Worm (Caenorhabditis elegans) whole organism, L4 larva: ENCODE results near the gene F11A5.15.

Source experiments
- dmd-9 ChIP-seq: fragments of 200-800 bp; sonication (Bioruptor generic); IDR thresholded peaks from 2 replicates; pipeline ENCODE4 v1.3.6; 2022; ENCODE audit warnings: missing genetic modification reagents, missing genetic modification characterization, missing compliant biosample characterization
- mdl-1 ChIP-seq, 2 experiments: fragments of 150-350 bp in 1 of 2; sonication (generic microtip) in 1 of 2; optimal IDR thresholded peaks; 2 replicates each; lab custom pipeline; 2014 to 2017; ENCODE audit warnings: missing biosample characterization in 2 of 2, missing genetic modification characterization in 2 of 2
- rbr-2 ChIP-seq: sonication (generic microtip); optimal IDR thresholded peaks from 2 replicates; lab custom pipeline; 2016; ENCODE audit warnings: missing genotype, missing genetic modification characterization, missing compliant biosample characterization

DNA sequence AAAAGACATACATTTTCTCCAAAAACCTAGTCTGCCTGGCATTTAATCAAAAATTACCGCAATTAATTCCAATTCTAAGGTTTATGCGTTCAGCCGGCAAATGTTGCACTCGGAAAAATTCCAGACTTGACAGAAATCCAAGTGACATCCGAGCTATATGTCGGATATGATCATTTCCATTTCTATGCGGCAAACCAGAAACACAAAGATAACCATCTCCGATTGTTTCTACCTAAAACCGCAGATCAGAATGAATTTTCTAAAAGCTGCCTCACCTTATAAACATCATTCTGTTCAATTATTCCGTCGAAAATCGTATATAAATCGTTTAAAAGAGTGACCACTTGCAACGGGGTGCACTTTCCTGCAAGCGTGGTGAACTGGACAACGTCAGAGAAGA is 30.7 kb upstream of the F11A5.15 start:
- TF ChIP-seq rbr-2 (no peak), mdl-1 (tag; optimal IDR thresholded peaks at IDR 0.05; lab: Kevin White, UChicago) (no peak), dmd-9 (GFP tag; lab: Robert Waterston, UW) (no peak)
